Fruit fly (Drosophila melanogaster) whole organism, prepupa: Measurements from ENCODE around the gene CG32647.

Source experiments
- Blimp-1 ChIP-seq: fragments of 200-800 bp; sonication (Bioruptor generic); optimal IDR thresholded peaks from 3 replicates; lab custom pipeline; 2017; ENCODE audit warnings: missing biosample characterization, missing genetic modification characterization, mild to moderate bottlenecking, moderate library complexity, missing genetic modification reagents
- CG10631 ChIP-seq: fragments of 200-800 bp; sonication (Bioruptor generic); optimal IDR thresholded peaks from 2 replicates; lab custom pipeline; 2016; ENCODE audit warnings: missing biosample characterization, missing genetic modification characterization
- CG11294 ChIP-seq: fragments of 200-800 bp; sonication (Bioruptor generic); IDR thresholded peaks from 2 replicates; pipeline ENCODE4 v1.3.6; 2022; ENCODE audit warnings: missing biosample characterization, missing genetic modification characterization
- CG11762 ChIP-seq: fragments of 200-800 bp; sonication (Bioruptor generic); optimal IDR thresholded peaks from 3 replicates; lab custom pipeline; 2016; ENCODE audit warnings: missing biosample characterization, missing genetic modification characterization; ENCODE audit not compliant: insufficient read depth
- CG15336 ChIP-seq: fragments of 200-800 bp; sonication (Bioruptor generic); IDR thresholded peaks from 2 replicates; pipeline ENCODE4 v1.3.6; 2022; ENCODE audit warnings: missing biosample characterization, missing genetic modification characterization
- CG1621 ChIP-seq: fragments of 200-800 bp; sonication (Bioruptor generic); optimal IDR thresholded peaks from 3 replicates; lab custom pipeline; 2018; ENCODE audit warnings: missing biosample characterization, mild to moderate bottlenecking, missing genetic modification characterization
- CG3032 ChIP-seq: fragments of 200-800 bp; optimal IDR thresholded peaks from 2 replicates; lab custom pipeline; 2019; ENCODE audit warnings: missing biosample characterization, mild to moderate bottlenecking, missing genetic modification characterization, moderate library complexity
- CG6163 ChIP-seq: fragments of 200-800 bp; sonication (Bioruptor generic); IDR thresholded peaks from 3 replicates; pipeline ENCODE4 v1.3.6; 2022; ENCODE audit warnings: missing biosample characterization, missing genetic modification characterization
- CG6276 ChIP-seq: fragments of 200-800 bp; sonication (Bioruptor generic); optimal IDR thresholded peaks from 2 replicates; lab custom pipeline; 2017; ENCODE audit warnings: missing biosample characterization, mild to moderate bottlenecking, missing genetic modification characterization
- CG6792 ChIP-seq: fragments of 200-800 bp; sonication (Bioruptor generic); optimal IDR thresholded peaks from 3 replicates; lab custom pipeline; 2016; ENCODE audit warnings: missing biosample characterization, missing genetic modification characterization
- CG6808 ChIP-seq: fragments of 200-800 bp; sonication (Bioruptor generic); optimal IDR thresholded peaks from 3 replicates; lab custom pipeline; 2017; ENCODE audit warnings: missing biosample characterization, missing genetic modification characterization, mild to moderate bottlenecking, moderate library complexity, missing genetic modification reagents
- CG6854 ChIP-seq: fragments of 200-800 bp; sonication (Bioruptor generic); optimal IDR thresholded peaks from 2 replicates; lab custom pipeline; 2017; ENCODE audit warnings: missing biosample characterization, mild to moderate bottlenecking, missing genetic modification characterization
- CG7368 ChIP-seq: fragments of 200-800 bp; sonication (Bioruptor generic); optimal IDR thresholded peaks from 3 replicates; lab custom pipeline; 2016; ENCODE audit warnings: missing biosample characterization, missing genetic modification characterization
- CG8119 ChIP-seq: fragments of 200-800 bp; sonication (Bioruptor generic); IDR thresholded peaks from 3 replicates; pipeline ENCODE4 v1.3.6; 2022; ENCODE audit warnings: missing biosample characterization, missing genetic modification characterization
- CG8319 ChIP-seq: fragments of 200-800 bp; sonication (Bioruptor generic); optimal IDR thresholded peaks from 3 replicates; lab custom pipeline; 2016; ENCODE audit warnings: missing biosample characterization, missing genetic modification characterization
- CG8632 ChIP-seq: fragments of 200-800 bp; sonication (Bioruptor generic); optimal IDR thresholded peaks from 3 replicates; lab custom pipeline; 2016; ENCODE audit warnings: missing biosample characterization, missing genetic modification characterization
- CG9139 ChIP-seq: fragments of 200-800 bp; sonication (Bioruptor generic); optimal IDR thresholded peaks from 3 replicates; lab custom pipeline; 2017; ENCODE audit warnings: missing biosample characterization, mild to moderate bottlenecking, missing genetic modification characterization
- Eip75B ChIP-seq: fragments of 200-800 bp; sonication (Bioruptor generic); optimal IDR thresholded peaks from 3 replicates; lab custom pipeline; 2016; ENCODE audit warnings: missing biosample characterization, missing genetic modification characterization
- Eip78C ChIP-seq: fragments of 200-800 bp; sonication (Bioruptor generic); peaks from one replicate; lab custom pipeline; 2016; ENCODE audit warnings: missing biosample characterization, missing genetic modification characterization
- Eip93F ChIP-seq: fragments of 200-800 bp; sonication (Bioruptor generic); optimal IDR thresholded peaks from 2 replicates; lab custom pipeline; 2016; ENCODE audit warnings: missing biosample characterization, mild to moderate bottlenecking, missing genetic modification characterization
- Ets21C ChIP-seq: fragments of 200-800 bp; sonication (Bioruptor generic); optimal IDR thresholded peaks from 3 replicates; lab custom pipeline; 2016; ENCODE audit warnings: missing biosample characterization, missing genetic modification characterization
- Gug ChIP-seq: fragments of 200-800 bp; sonication (Bioruptor generic); IDR thresholded peaks from 2 replicates; pipeline ENCODE4 v1.3.6; 2022; ENCODE audit warnings: missing biosample characterization, missing genetic modification characterization
- Hr38 ChIP-seq: sonication (Bioruptor generic); optimal IDR thresholded peaks from 2 replicates; lab custom pipeline; 2016; ENCODE audit warnings: missing biosample characterization, missing genetic modification characterization
- Hr39 ChIP-seq: fragments of 200-800 bp; sonication (Bioruptor generic); optimal IDR thresholded peaks from 2 replicates; lab custom pipeline; 2016; ENCODE audit warnings: missing biosample characterization, missing genetic modification characterization
- Hr4 ChIP-seq: fragments of 200-800 bp; sonication (Bioruptor generic); optimal IDR thresholded peaks from 3 replicates; lab custom pipeline; 2016; ENCODE audit warnings: missing biosample characterization, missing genetic modification characterization
- Lpt ChIP-seq: fragments of 200-800 bp; sonication (Bioruptor generic); optimal IDR thresholded peaks from 3 replicates; lab custom pipeline; 2016; ENCODE audit warnings: missing biosample characterization, missing genetic modification characterization
- Met ChIP-seq: fragments of 200-800 bp; sonication (Bioruptor generic); optimal IDR thresholded peaks from 3 replicates; lab custom pipeline; 2016; ENCODE audit warnings: missing biosample characterization, missing genetic modification characterization
- Sox102F ChIP-seq: fragments of 200-800 bp; sonication (Bioruptor generic); optimal IDR thresholded peaks from 2 replicates; lab custom pipeline; 2016; ENCODE audit warnings: missing biosample characterization, mild to moderate bottlenecking, missing genetic modification characterization
- Sox14 ChIP-seq: fragments of 200-800 bp; sonication (Bioruptor generic); optimal IDR thresholded peaks from 3 replicates; lab custom pipeline; 2016; ENCODE audit warnings: missing biosample characterization, missing genetic modification characterization
- Sox15 ChIP-seq: fragments of 200-800 bp; sonication (Bioruptor generic); optimal IDR thresholded peaks from 3 replicates; lab custom pipeline; 2016; ENCODE audit warnings: missing biosample characterization, missing genetic modification characterization
- achi ChIP-seq: fragments of 200-800 bp; sonication (Bioruptor generic); optimal IDR thresholded peaks from 3 replicates; lab custom pipeline; 2016; ENCODE audit warnings: missing biosample characterization, missing genetic modification characterization
- dac ChIP-seq: fragments of 200-800 bp; sonication (Bioruptor generic); optimal IDR thresholded peaks from 2 replicates; lab custom pipeline; 2017; ENCODE audit warnings: missing biosample characterization, mild to moderate bottlenecking, missing genetic modification characterization
- eg ChIP-seq: fragments of 200-800 bp; sonication (Bioruptor generic); IDR thresholded peaks from 3 replicates; pipeline ENCODE4 v1.3.6; 2022; ENCODE audit warnings: missing biosample characterization, missing genetic modification characterization
- fd59A ChIP-seq: fragments of 200-800 bp; sonication (Bioruptor generic); optimal IDR thresholded peaks from 2 replicates; lab custom pipeline; 2017; ENCODE audit warnings: missing biosample characterization, mild to moderate bottlenecking, missing genetic modification characterization, missing genetic modification reagents
- fkh ChIP-seq: fragments of 200-800 bp; sonication (Bioruptor generic); optimal IDR thresholded peaks from 3 replicates; lab custom pipeline; 2017; ENCODE audit warnings: missing biosample characterization, mild to moderate bottlenecking, missing genetic modification characterization, moderate library complexity
- net ChIP-seq: fragments of 200-800 bp; sonication (Bioruptor generic); optimal IDR thresholded peaks from 3 replicates; lab custom pipeline; 2016; ENCODE audit warnings: missing biosample characterization, missing genetic modification characterization
- salr ChIP-seq, 2 experiments: fragments of 200-800 bp; sonication (Bioruptor generic); optimal IDR thresholded peaks; 3 replicates each; lab custom pipeline; 2016 to 2018; ENCODE audit warnings: missing biosample characterization in 2 of 2, missing genetic modification characterization in 2 of 2, mild to moderate bottlenecking in 1 of 2
- ss ChIP-seq, 2 experiments: fragments of 200-800 bp; sonication (Bioruptor generic); optimal IDR thresholded peaks; 2 replicates in 1 of 2; 3 replicates in 1 of 2; lab custom pipeline; 2017 to 2018; ENCODE audit warnings: mild to moderate bottlenecking in 2 of 2, missing biosample characterization in 2 of 2, missing genetic modification characterization in 2 of 2, moderate library complexity in 1 of 2
- svp ChIP-seq: fragments of 200-800 bp; sonication (Bioruptor generic); peaks from one replicate; lab custom pipeline; 2016; ENCODE audit warnings: missing biosample characterization, missing genetic modification characterization
- vri ChIP-seq: fragments of 200-800 bp; sonication (Bioruptor generic); optimal IDR thresholded peaks from 3 replicates; lab custom pipeline; 2016; ENCODE audit warnings: missing biosample characterization, mild to moderate bottlenecking, missing genetic modification characterization

Gene CG32647

DNA sequence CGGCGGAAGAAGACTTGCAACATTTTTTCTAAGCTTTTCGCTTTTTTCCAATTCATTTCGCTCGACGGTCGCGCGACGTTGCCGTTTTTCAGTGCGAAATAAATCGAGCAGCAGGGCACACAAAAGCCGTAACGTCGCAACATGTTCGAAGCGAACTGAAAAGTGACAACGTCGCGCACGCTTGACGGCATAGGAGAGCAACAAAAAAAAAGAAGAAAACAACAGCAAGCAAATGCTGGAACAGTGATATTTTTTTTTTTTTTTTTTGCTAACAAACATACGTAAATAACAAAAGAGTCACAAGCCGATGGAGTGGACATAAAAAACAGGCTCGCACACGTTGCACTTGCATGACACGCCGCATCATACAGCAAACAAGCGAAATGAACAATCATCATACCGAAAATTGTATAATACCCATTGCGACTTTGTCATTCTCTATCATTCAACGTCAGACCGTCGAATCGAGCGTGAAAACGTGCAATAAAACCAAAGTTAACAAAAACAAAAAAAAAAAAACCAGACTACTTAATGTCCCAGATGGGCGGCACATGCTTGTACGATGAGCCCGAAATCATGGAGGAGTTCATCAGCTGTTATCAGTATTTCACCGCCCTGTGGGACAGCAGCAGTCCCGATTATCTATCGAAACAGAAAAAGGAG is 40.6 kb downstream of the CG32647 start, which contains the start of gene CG4004 (continued):
- TF ChIP-seq Eip75B (GFP tag; lab: Kevin White, UChicago) (peak; percentile 27), Met (GFP tag; lab: Kevin White, UChicago) (peak; percentile 6), CG9139 (GFP tag; lab: Kevin White, UChicago) (peak; percentile 22), Lpt (GFP tag; lab: Kevin White, UChicago) (peak; percentile 26), CG8632 (GFP tag; lab: Kevin White, UChicago) (peak; percentile 9)

DNA sequence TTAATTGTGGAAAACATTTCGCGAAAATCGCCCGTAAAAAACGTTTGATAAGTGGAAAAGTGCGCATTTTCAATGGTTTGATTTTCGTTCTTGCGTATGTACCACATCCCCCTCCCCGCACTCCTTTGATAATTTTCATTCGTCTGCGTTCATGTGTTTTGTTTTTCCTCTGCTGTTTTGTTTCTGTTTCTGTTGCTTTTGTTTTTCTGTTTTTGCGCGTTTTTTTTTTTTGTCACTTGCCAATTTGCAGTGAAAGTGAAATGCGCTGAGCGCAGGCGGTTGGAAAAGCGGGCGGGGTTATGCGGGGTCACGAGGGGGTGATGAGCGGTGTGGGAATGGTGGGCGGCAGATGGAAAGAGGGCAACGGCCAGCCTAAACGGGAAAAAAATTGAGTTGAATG is 41.5 kb downstream of the CG32647 start:
- TF ChIP-seq Blimp-1 (GFP tag; lab: Kevin White, UChicago), result no peak
- TF ChIP-seq CG6792 (GFP tag; lab: Kevin White, UChicago), result no peak
- no peak for TF ChIP-seq CG10631 (GFP tag; lab: Kevin White, UChicago)
- TF ChIP-seq Gug (GFP tag; lab: Robert Waterston, UW), result 0 out of 2 replicates have a peak, but pooled peaks have one; percentile 24
- no peak for TF ChIP-seq CG7368
- TF ChIP-seq CG6163, result peak; percentile 73
- TF ChIP-seq CG15336 (GFP tag; lab: Robert Waterston, UW), result peak; percentile 28
- TF ChIP-seq svp (GFP tag; lab: Kevin White, UChicago), result no peak
- peak in 1 of 2 experiments; percentile 18 for TF ChIP-seq ss (GFP tag; optimal IDR thresholded peaks at IDR 0.05; lab: Kevin White, UChicago)
- no peak for TF ChIP-seq dac (GFP tag; lab: Kevin White, UChicago)
- peak; percentile 56; the same call in 2 of the 3 replicates for TF ChIP-seq CG8119
- TF ChIP-seq eg (GFP tag; lab: Robert Waterston, UW), result peak; percentile 88
- TF ChIP-seq net (GFP tag; lab: Kevin White, UChicago), result no peak
- TF ChIP-seq Hr39 (GFP tag; lab: Kevin White, UChicago), result no peak
- no peak for TF ChIP-seq CG8319 (GFP tag; lab: Kevin White, UChicago)
- no peak for TF ChIP-seq CG11762 (GFP tag; lab: Kevin White, UChicago)
- TF ChIP-seq CG1621 (tag; lab: Kevin White, UChicago), result no peak

DNA sequence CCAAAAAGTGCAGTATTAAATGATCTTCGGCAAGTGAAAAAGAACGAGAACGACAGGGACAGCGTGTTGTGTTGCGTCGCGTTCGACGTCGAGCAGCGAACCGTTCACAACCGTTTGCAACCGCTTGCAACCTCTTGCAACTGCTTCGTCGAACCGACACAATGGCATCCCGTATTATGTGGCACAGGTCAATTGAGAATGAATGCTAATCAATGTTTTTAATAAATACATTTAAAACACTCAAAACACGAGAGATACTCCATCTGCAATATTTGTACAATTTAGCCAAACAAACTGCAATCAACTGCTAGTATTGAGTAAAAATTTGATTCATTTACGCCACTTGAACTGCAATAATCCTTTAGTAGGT is 42.1 kb downstream of the CG32647 start:
- TF ChIP-seq CG10631 (GFP tag; lab: Kevin White, UChicago), result no peak
- no peak for TF ChIP-seq Eip78C (GFP tag; lab: Kevin White, UChicago)
- TF ChIP-seq svp (GFP tag; lab: Kevin White, UChicago), result peak; percentile 34
- TF ChIP-seq Hr4, result no peak
- TF ChIP-seq CG11294 (GFP tag; lab: Robert Waterston, UW), result no peak
- TF ChIP-seq CG15336 (GFP tag; lab: Robert Waterston, UW), result peak; percentile 1; the same call in 1 of the 2 replicates
- TF ChIP-seq eg (GFP tag; lab: Robert Waterston, UW), result no peak; the same call in 2 of the 3 replicates
- TF ChIP-seq Ets21C (GFP tag; lab: Kevin White, UChicago), result no peak
- peak; percentile 13 for TF ChIP-seq CG6808
- TF ChIP-seq, all 60 proteins: peak for 3

DNA sequence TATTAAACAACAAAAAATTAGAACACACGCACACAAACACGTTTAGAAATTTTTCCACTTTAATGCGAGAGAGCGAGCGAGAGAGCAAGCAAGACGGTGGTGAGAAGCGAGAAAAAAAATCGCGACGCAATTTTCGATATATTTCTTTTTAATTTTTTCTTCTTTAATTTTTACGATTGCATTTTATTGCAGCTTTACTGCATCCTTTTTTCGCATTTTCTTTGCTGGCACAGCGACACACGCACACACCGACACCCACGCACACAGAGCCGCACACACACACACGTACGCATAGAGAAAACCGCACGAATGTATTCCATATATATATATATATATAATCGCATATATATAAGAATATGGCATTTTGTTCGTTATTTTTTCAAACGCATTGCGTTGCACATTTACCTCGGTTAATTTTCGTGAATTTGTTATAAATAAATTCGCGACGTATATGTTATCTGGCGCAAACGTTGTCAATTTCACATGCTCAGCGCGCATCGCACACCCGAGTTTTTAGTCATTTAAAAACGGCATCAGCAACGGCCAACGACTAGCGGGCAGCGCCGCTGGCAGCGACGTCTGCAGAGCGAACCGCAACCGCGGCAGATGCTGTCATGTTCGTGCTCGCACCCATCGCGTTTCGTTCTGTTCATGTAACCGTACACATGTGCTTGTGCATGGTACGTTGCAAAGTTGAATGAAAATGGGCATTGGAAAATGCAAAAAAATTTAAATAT is 42.7 kb downstream of the CG32647 start, which contains the start of gene Smr:
Gene Smr (minus strand): TSS at position 705 of the 737 bp plus-strand sequence.
- TF ChIP-seq Sox14 (GFP tag; lab: Kevin White, UChicago) (no peak), achi (GFP tag; lab: Kevin White, UChicago) (no peak), dac (GFP tag; lab: Kevin White, UChicago) (no peak), Eip75B (GFP tag; lab: Kevin White, UChicago) (no peak), CG9139 (GFP tag; lab: Kevin White, UChicago) (peak; percentile 10), svp (GFP tag; lab: Kevin White, UChicago) (peak; percentile 78), Eip78C (GFP tag; lab: Kevin White, UChicago) (peak; percentile 57), CG3032 (no peak), Eip93F (peak; percentile 23), Hr38 (GFP tag; lab: Kevin White, UChicago) (no peak), Sox102F (no peak), CG6276 (GFP tag; lab: Kevin White, UChicago) (no peak), net (GFP tag; lab: Kevin White, UChicago) (peak; percentile 32), fd59A (GFP tag; lab: Kevin White, UChicago) (no peak), CG8632 (GFP tag; lab: Kevin White, UChicago) (no peak), Sox15 (GFP tag; lab: Kevin White, UChicago) (no peak), CG6854 (GFP tag; lab: Kevin White, UChicago) (peak; percentile 10), salr (GFP tag; optimal IDR thresholded peaks at IDR 0.05; lab: Kevin White, UChicago) (no peak), eg (GFP tag; lab: Robert Waterston, UW) (peak; percentile 33; the same call in 1 of the 3 replicates), fkh (GFP tag; lab: Kevin White, UChicago) (peak; percentile 27), CG6808 (no peak), Lpt (GFP tag; lab: Kevin White, UChicago) (no peak), CG6163 (no peak; the same call in 2 of the 3 replicates), CG15336 (GFP tag; lab: Robert Waterston, UW) (0 out of 2 replicates have a peak, but pooled peaks have one; percentile 28), CG10631 (GFP tag; lab: Kevin White, UChicago) (no peak), vri (no peak), CG6792 (GFP tag; lab: Kevin White, UChicago) (no peak), ss (GFP tag; optimal IDR thresholded peaks at IDR 0.05; lab: Kevin White, UChicago) (peak; percentile 29 to 36)
